Fruit fly (Drosophila melanogaster) whole organism, embryonic: ENCODE results near the gene e.

Experiments used
- Atf6 ChIP-seq: fragments of 200-800 bp; sonication (Bioruptor generic); IDR thresholded peaks from 2 replicates; pipeline ENCODE4 v1.3.6; 2022; ENCODE audit warnings: missing biosample characterization, missing genetic modification characterization
- B-H1 ChIP-seq: fragments of 200-800 bp; sonication (Bioruptor generic); IDR thresholded peaks from 3 replicates; pipeline ENCODE4 v1.3.6; 2022; ENCODE audit warnings: missing biosample characterization, missing genetic modification characterization
- Blimp-1 ChIP-seq: fragments of 200-800 bp; sonication (Bioruptor generic); optimal IDR thresholded peaks from 3 replicates; lab custom pipeline; 2018; ENCODE audit warnings: missing biosample characterization, missing genetic modification characterization, mild to moderate bottlenecking, moderate library complexity, missing genetic modification reagents
- CG14441 ChIP-seq: fragments of 200-800 bp; sonication (Bioruptor generic); IDR thresholded peaks from 2 replicates; pipeline ENCODE4 v1.3.6; 2022; ENCODE audit warnings: missing biosample characterization, missing genetic modification characterization
- CG17361 ChIP-seq: fragments of 200-800 bp; sonication (Bioruptor generic); IDR thresholded peaks from 3 replicates; pipeline ENCODE4 v1.3.6; 2022; ENCODE audit warnings: missing biosample characterization, missing genetic modification characterization
- CG1792 ChIP-seq: fragments of 200-800 bp; sonication (Bioruptor generic); optimal IDR thresholded peaks from 2 replicates; lab custom pipeline; 2016; ENCODE audit warnings: missing biosample characterization, missing genetic modification characterization
- CG3065 ChIP-seq: fragments of 200-800 bp; sonication (Bioruptor generic); optimal IDR thresholded peaks from 2 replicates; lab custom pipeline; 2016; ENCODE audit warnings: missing biosample characterization, missing genetic modification characterization
- CG31388 ChIP-seq: fragments of 200-800 bp; sonication (Bioruptor generic); optimal IDR thresholded peaks from 2 replicates; lab custom pipeline; 2016; ENCODE audit warnings: missing biosample characterization, missing genetic modification characterization
- CG34376 ChIP-seq: fragments of 200-800 bp; sonication (Bioruptor generic); optimal IDR thresholded peaks from 2 replicates; lab custom pipeline; 2018; ENCODE audit warnings: missing biosample characterization, mild to moderate bottlenecking, missing genetic modification characterization
- CG3726 ChIP-seq: fragments of 200-800 bp; sonication (Bioruptor generic); IDR thresholded peaks from 3 replicates; pipeline ENCODE4, ENCODE4 v1.3.6; 2022; ENCODE audit warnings: missing biosample characterization, missing genetic modification characterization
- CG3847 ChIP-seq: fragments of 200-800 bp; sonication (Bioruptor generic); IDR thresholded peaks from 2 replicates; pipeline ENCODE4 v1.3.6; 2022; ENCODE audit warnings: missing biosample characterization, missing genetic modification characterization
- CG42726 ChIP-seq: fragments of 200-800 bp; sonication (Bioruptor generic); IDR thresholded peaks from 2 replicates; pipeline ENCODE4 v1.3.6; 2022; ENCODE audit warnings: missing biosample characterization, missing genetic modification characterization; ENCODE audit not compliant: partially characterized antibody
- CG6254 ChIP-seq: fragments of 200-800 bp; sonication (Bioruptor generic); optimal IDR thresholded peaks from 3 replicates; lab custom pipeline; 2017; ENCODE audit warnings: mild to moderate bottlenecking, missing biosample characterization, missing genetic modification reagents, missing genetic modification characterization
- CG8478 ChIP-seq: fragments of >200 bp; optimal IDR thresholded peaks from 2 replicates; lab custom pipeline; 2018
- CG8944 ChIP-seq: fragments of 200-800 bp; sonication (Bioruptor generic); optimal IDR thresholded peaks from 3 replicates; lab custom pipeline; 2016; ENCODE audit warnings: missing biosample characterization, missing genetic modification characterization
- CG9609 ChIP-seq: fragments of 200-800 bp; sonication (Bioruptor generic); optimal IDR thresholded peaks from 3 replicates; lab custom pipeline; 2016; ENCODE audit warnings: missing biosample characterization, missing genetic modification characterization
- Camta ChIP-seq: fragments of 200-800 bp; sonication (Bioruptor generic); optimal IDR thresholded peaks from 2 replicates; lab custom pipeline; 2016; ENCODE audit warnings: missing biosample characterization, missing genetic modification characterization
- Dad ChIP-seq: fragments of 200-800 bp; sonication (Bioruptor generic); optimal IDR thresholded peaks from 3 replicates; lab custom pipeline; 2016; ENCODE audit warnings: missing biosample characterization, missing genetic modification characterization
- E2f2 ChIP-seq: fragments of 200-800 bp; sonication (Bioruptor generic); IDR thresholded peaks from 2 replicates; pipeline ENCODE4 v1.3.6; 2022; ENCODE audit warnings: missing biosample characterization, missing genetic modification characterization
- H2.0 ChIP-seq: fragments of 200-800 bp; sonication (Bioruptor generic); IDR thresholded peaks from 2 replicates; pipeline ENCODE4 v1.3.6; 2022; ENCODE audit warnings: missing biosample characterization, missing genetic modification characterization
- HLH3B ChIP-seq: fragments of 200-800 bp; sonication (Bioruptor generic); IDR thresholded peaks from 2 replicates; pipeline ENCODE4 v1.3.6; 2022; ENCODE audit warnings: missing biosample characterization, missing genetic modification characterization
- Hand ChIP-seq: fragments of 200-800 bp; sonication (Bioruptor generic); optimal IDR thresholded peaks from 2 replicates; lab custom pipeline; 2017; ENCODE audit warnings: mild to moderate bottlenecking, missing biosample characterization, missing genetic modification reagents, missing genetic modification characterization
- Hey ChIP-seq: fragments of 200-800 bp; sonication (Bioruptor generic); optimal IDR thresholded peaks from 3 replicates; lab custom pipeline; 2018; ENCODE audit warnings: missing biosample characterization, mild to moderate bottlenecking, missing genetic modification characterization
- Hmr ChIP-seq: fragments of 200-800 bp; sonication (Bioruptor generic); optimal IDR thresholded peaks from 3 replicates; lab custom pipeline; 2017; ENCODE audit warnings: mild to moderate bottlenecking, missing biosample characterization, missing genetic modification reagents, missing genetic modification characterization
- MESR4 ChIP-seq: fragments of 200-800 bp; sonication (Bioruptor generic); optimal IDR thresholded peaks from 2 replicates; lab custom pipeline; 2018; ENCODE audit warnings: missing biosample characterization, mild to moderate bottlenecking, missing genetic modification characterization, moderate library complexity
- NC2β ChIP-seq: fragments of 200-800 bp; sonication (Bioruptor generic); optimal IDR thresholded peaks from 2 replicates; lab custom pipeline; 2016; ENCODE audit warnings: missing biosample characterization, missing genetic modification characterization
- Spps ChIP-seq: fragments of 200-800 bp; sonication (Bioruptor generic); optimal IDR thresholded peaks from 2 replicates; lab custom pipeline; 2018; ENCODE audit warnings: missing biosample characterization, mild to moderate bottlenecking, missing genetic modification characterization
- Sry-β ChIP-seq: fragments of 200-800 bp; sonication (Bioruptor generic); optimal IDR thresholded peaks from 2 replicates; lab custom pipeline; 2018; ENCODE audit warnings: missing biosample characterization, mild to moderate bottlenecking, missing genetic modification characterization, moderate library complexity
- bigmax ChIP-seq: fragments of 200-800 bp; sonication (Bioruptor generic); optimal IDR thresholded peaks from 2 replicates; lab custom pipeline; 2018; ENCODE audit warnings: missing biosample characterization, mild to moderate bottlenecking, missing genetic modification characterization
- chm ChIP-seq: fragments of 200-800 bp; sonication (Bioruptor generic); IDR thresholded peaks from 2 replicates; pipeline ENCODE4 v1.3.6; 2022; ENCODE audit warnings: missing biosample characterization, missing genetic modification characterization
- crc ChIP-seq: fragments of 200-800 bp; sonication (Bioruptor generic); optimal IDR thresholded peaks from 2 replicates; lab custom pipeline; 2016; ENCODE audit warnings: missing biosample characterization, missing genetic modification characterization
- crol ChIP-seq: fragments of 200-800 bp; sonication (Bioruptor generic); IDR thresholded peaks from 2 replicates; pipeline ENCODE4 v1.3.6; 2022; ENCODE audit warnings: missing biosample characterization, missing genetic modification characterization
- crp ChIP-seq, 2 experiments: fragments of 200-800 bp; sonication (Bioruptor generic); optimal IDR thresholded peaks; 2 replicates in 1 of 2; 3 replicates in 1 of 2; lab custom pipeline; 2017; ENCODE audit warnings: missing biosample characterization in 2 of 2, missing genetic modification characterization in 2 of 2, mild to moderate bottlenecking in 1 of 2, moderate library complexity in 1 of 2
- dysf ChIP-seq: fragments of 200-800 bp; sonication (Bioruptor generic); IDR thresholded peaks from 3 replicates; pipeline ENCODE4 v1.3.6; 2022; ENCODE audit warnings: missing biosample characterization, missing genetic modification characterization
- esg ChIP-seq: fragments of 200-800 bp; sonication (Bioruptor generic); conservative IDR thresholded peaks from 2 replicates; pipeline ENCODE4 v1.3.6; 2022; ENCODE audit warnings: missing biosample characterization, missing genetic modification characterization
- gro ChIP-seq: fragments of 200-800 bp; sonication (Bioruptor generic); optimal IDR thresholded peaks from 2 replicates; lab custom pipeline; 2016; ENCODE audit warnings: missing biosample characterization, missing genetic modification characterization
- gt ChIP-seq: fragments of 200-800 bp; sonication (Bioruptor generic); IDR thresholded peaks from 2 replicates; pipeline ENCODE4 v1.3.6; 2022; ENCODE audit warnings: missing biosample characterization, missing genetic modification characterization
- klu ChIP-seq: fragments of 200-800 bp; sonication (Bioruptor generic); IDR thresholded peaks from 2 replicates; pipeline ENCODE4 v1.3.6; 2022; ENCODE audit warnings: missing biosample characterization, missing genetic modification characterization
- maf-S ChIP-seq: fragments of 200-800 bp; sonication (Bioruptor generic); optimal IDR thresholded peaks from 2 replicates; lab custom pipeline; 2016; ENCODE audit warnings: missing biosample characterization, missing genetic modification characterization
- peb ChIP-seq: fragments of 200-800 bp; sonication (Bioruptor generic); IDR thresholded peaks from 2 replicates; pipeline ENCODE4 v1.3.6; 2022; ENCODE audit warnings: missing biosample characterization, missing genetic modification characterization
- prd ChIP-seq, 3 experiments: fragments of >200 bp in 2 of 3; fragments of 200-800 bp in 1 of 3; sonication (Bioruptor generic) in 1 of 3; optimal IDR thresholded peaks in 2 of 3; IDR thresholded peaks in 1 of 3; 2 replicates in 2 of 3; 3 replicates in 1 of 3; pipeline versions ENCODE4 v1.3.6 to Lab custom; 2017 to 2022; ENCODE audit warnings: missing biosample characterization in 1 of 3, missing genetic modification characterization in 1 of 3
- sc ChIP-seq, 3 experiments: fragments of >200 bp in 2 of 3; fragments of 200-800 bp in 1 of 3; sonication (Bioruptor generic) in 1 of 3; optimal IDR thresholded peaks; 2 replicates in 2 of 3; 3 replicates in 1 of 3; lab custom pipeline; 2017; ENCODE audit warnings: mild to moderate bottlenecking in 1 of 3, missing biosample characterization in 1 of 3, missing genetic modification characterization in 1 of 3, missing genetic modification reagents in 1 of 3
- sim ChIP-seq: fragments of 200-800 bp; sonication (Bioruptor generic); IDR thresholded peaks from 2 replicates; pipeline ENCODE4 v1.3.6; 2022; ENCODE audit warnings: missing biosample characterization, missing genetic modification characterization
- sisA ChIP-seq: fragments of 200-800 bp; sonication (Bioruptor generic); IDR thresholded peaks from 2 replicates; pipeline ENCODE4 v1.3.6; 2022; ENCODE audit warnings: missing biosample characterization, missing genetic modification characterization
- so ChIP-seq: fragments of 200-800 bp; sonication (Bioruptor generic); IDR thresholded peaks from 3 replicates; pipeline ENCODE4 v1.3.6; 2022; ENCODE audit warnings: missing biosample characterization, missing genetic modification characterization
- ssp ChIP-seq: fragments of 200-800 bp; sonication (Bioruptor generic); IDR thresholded peaks from 2 replicates; pipeline ENCODE4 v1.3.6; 2022; ENCODE audit warnings: missing biosample characterization, missing genetic modification characterization
- z ChIP-seq: fragments of 200-800 bp; sonication (Bioruptor generic); IDR thresholded peaks from 3 replicates; pipeline ENCODE4 v1.3.6; 2022; ENCODE audit warnings: missing biosample characterization, missing genetic modification characterization
- zen ChIP-seq: fragments of 200-800 bp; sonication (Bioruptor generic); optimal IDR thresholded peaks from 3 replicates; lab custom pipeline; 2018; ENCODE audit warnings: missing biosample characterization, mild to moderate bottlenecking, missing genetic modification characterization, moderate library complexity
- zfh2 ChIP-seq: fragments of 200-800 bp; sonication (Bioruptor generic); optimal IDR thresholded peaks from 2 replicates; lab custom pipeline; 2016; ENCODE audit warnings: missing biosample characterization, missing genetic modification characterization

Gene e

DNA sequence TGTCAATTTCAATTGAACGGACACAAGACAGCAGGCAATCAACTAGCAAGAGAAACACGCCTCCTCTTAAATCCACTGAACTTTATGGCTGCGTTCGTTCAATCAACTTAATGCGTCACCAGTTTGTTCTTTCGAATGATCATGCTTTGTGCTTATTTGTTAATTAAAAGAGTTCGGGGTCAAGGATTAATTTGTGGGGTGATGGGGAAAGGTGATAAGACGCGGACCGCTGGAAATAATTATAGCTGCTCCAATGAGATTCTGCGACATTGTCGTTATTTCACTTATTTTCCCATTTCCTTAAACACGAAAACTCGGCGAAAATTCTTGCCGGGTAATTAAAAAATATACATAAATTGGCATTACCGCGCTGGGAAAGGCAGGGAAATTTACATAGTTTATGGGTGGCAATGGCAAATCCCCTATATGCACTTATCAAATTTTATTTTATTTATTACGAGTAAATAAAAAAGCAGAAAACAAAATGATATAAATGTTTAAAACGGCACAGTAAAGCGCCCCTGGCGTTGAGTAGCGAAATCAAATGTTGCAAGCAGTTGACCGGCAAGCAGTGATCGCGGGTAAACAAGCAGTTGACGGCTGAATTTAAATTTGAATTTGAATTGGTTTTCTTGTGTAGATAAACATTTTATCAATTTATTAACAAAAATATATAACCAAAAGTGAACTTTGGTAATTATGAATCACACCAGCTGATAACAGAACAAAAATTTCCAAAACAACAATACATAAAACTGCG, 52.4 kb downstream of the e start (continued):
- TF ChIP-seq maf-S (GFP tag; lab: Kevin White, UChicago) = peak; percentile 81
- TF ChIP-seq zfh2 (GFP tag; lab: Kevin White, UChicago) = peak; percentile 63
- peak; percentile 83 for TF ChIP-seq CG34376 (GFP tag; lab: Kevin White, UChicago)
- peak in 1 of 2 experiments; percentile 34 for TF ChIP-seq crp (GFP tag; optimal IDR thresholded peaks at IDR 0.05; lab: Kevin White, UChicago)
- TF ChIP-seq H2.0 (GFP tag; lab: Robert Waterston, UW) = peak; percentile 57; the same call in 1 of the 2 replicates
- TF ChIP-seq chm (GFP tag; lab: Robert Waterston, UW) = peak; percentile 81
- TF ChIP-seq Hey = peak; percentile 22
- peak; percentile 60; the same call in 2 of the 3 replicates for TF ChIP-seq CG17361 (GFP tag; lab: Robert Waterston, UW)
- TF ChIP-seq prd (optimal IDR thresholded peaks at IDR 0.05; lab: Kevin White, UChicago) = no peak
- peak; percentile 63 for TF ChIP-seq prd (GFP tag; IDR thresholded peaks at IDR 0.05; lab: Robert Waterston, UW)
- TF ChIP-seq Hmr (GFP tag; lab: Kevin White, UChicago) = peak; percentile 84
- peak; percentile 60; the same call in 1 of the 2 replicates for TF ChIP-seq klu (GFP tag; lab: Robert Waterston, UW)
- peak; percentile 78 for TF ChIP-seq Dad
- TF ChIP-seq esg (GFP tag; lab: Robert Waterston, UW) = peak; percentile 27; the same call in 1 of the 2 replicates
- TF ChIP-seq CG9609 (GFP tag; lab: Kevin White, UChicago) = peak; percentile 81
- TF ChIP-seq ssp (GFP tag; lab: Robert Waterston, UW) = peak; percentile 43
- TF ChIP-seq Sry-β (GFP tag; lab: Kevin White, UChicago) = peak; percentile 20
- TF ChIP-seq NC2β (GFP tag; lab: Kevin White, UChicago) = peak; percentile 72
- TF ChIP-seq sim (GFP tag; lab: Robert Waterston, UW) = no peak
- TF ChIP-seq peb (GFP tag; lab: Robert Waterston, UW) = no peak
- TF ChIP-seq crc (GFP tag; lab: Kevin White, UChicago) = peak; percentile 29
- TF ChIP-seq zen = peak; percentile 82
- TF ChIP-seq MESR4 (GFP tag; lab: Kevin White, UChicago) = no peak
- TF ChIP-seq gt = 0 out of 2 replicates have a peak, but pooled peaks have one; percentile 45
- TF ChIP-seq gro (GFP tag; lab: Kevin White, UChicago) = peak; percentile 84
- peak; percentile 53; the same call in 1 of the 2 replicates for TF ChIP-seq CG14441
- TF ChIP-seq CG8944 = peak; percentile 76
- TF ChIP-seq Blimp-1 = peak; percentile 56
- peak; percentile 54 for TF ChIP-seq CG1792 (GFP tag; lab: Kevin White, UChicago)
- TF ChIP-seq sisA (GFP tag; lab: Robert Waterston, UW) = peak; percentile 37; the same call in 1 of the 2 replicates
- peak; percentile 63 for TF ChIP-seq Atf6
- peak; percentile 74 for TF ChIP-seq Camta
- no peak for TF ChIP-seq Spps (tag; lab: Kevin White, UChicago)
- no peak for TF ChIP-seq sc (optimal IDR thresholded peaks at IDR 0.05; lab: Kevin White, UChicago)
- TF ChIP-seq sc (GFP tag; optimal IDR thresholded peaks at IDR 0.05; lab: Kevin White, UChicago) = peak; percentile 50
- TF ChIP-seq E2f2 (GFP tag; lab: Robert Waterston, UW) = peak; percentile 96
- peak; percentile 70 for TF ChIP-seq CG3847 (GFP tag; lab: Robert Waterston, UW)
- peak; percentile 79; the same call in 2 of the 3 replicates for TF ChIP-seq so (GFP tag; lab: Robert Waterston, UW)
- TF ChIP-seq B-H1 (GFP tag; lab: Robert Waterston, UW) = no peak
- no peak for TF ChIP-seq crol (GFP tag; lab: Robert Waterston, UW)
- TF ChIP-seq bigmax = no peak
- peak; percentile 67 for TF ChIP-seq CG6254 (GFP tag; lab: Kevin White, UChicago)
- TF ChIP-seq z = no peak
- TF ChIP-seq CG3065 (GFP tag; lab: Kevin White, UChicago) = peak; percentile 80
- TF ChIP-seq CG31388 (GFP tag; lab: Kevin White, UChicago) = peak; percentile 50
- no peak for TF ChIP-seq Hand (GFP tag; lab: Kevin White, UChicago)
- no peak for TF ChIP-seq CG8478 (lab: Kevin White, UChicago)
- peak; percentile 63 for TF ChIP-seq HLH3B (GFP tag; lab: Robert Waterston, UW)
- peak; percentile 73 for TF ChIP-seq dysf (GFP tag; lab: Robert Waterston, UW)
- TF ChIP-seq CG42726 (GFP tag; lab: Robert Waterston, UW) = peak; percentile 60; the same call in 1 of the 2 replicates
- 0 out of 3 replicates have a peak, but pooled peaks have one; percentile 55 for TF ChIP-seq CG3726
